Fruit fly (Drosophila melanogaster) whole organism, embryonic: Measurements from ENCODE around the gene mal.
A peak's percentile ranks its signal among the peaks of the same experiment; 100 is the strongest.

Experiments
- Bdp1 ChIP-seq: fragments of 200-800 bp; sonication (Bioruptor generic); optimal IDR thresholded peaks from 3 replicates; lab custom pipeline; 2016; ENCODE audit warnings: missing biosample characterization, missing genetic modification characterization
- CG10565 ChIP-seq: fragments of 200-800 bp; sonication (Bioruptor generic); optimal IDR thresholded peaks from 3 replicates; lab custom pipeline; 2016; ENCODE audit warnings: missing biosample characterization, mild to moderate bottlenecking, missing genetic modification characterization
- CG12155 ChIP-seq: fragments of 200-800 bp; sonication (Bioruptor generic); optimal IDR thresholded peaks from 3 replicates; lab custom pipeline; 2016; ENCODE audit warnings: missing biosample characterization, missing genetic modification characterization
- CG12659 ChIP-seq: fragments of 200-800 bp; sonication (Bioruptor generic); optimal IDR thresholded peaks from 3 replicates; lab custom pipeline; 2017; ENCODE audit warnings: mild to moderate bottlenecking, missing biosample characterization, missing genetic modification reagents, missing genetic modification characterization
- CG14667 ChIP-seq: fragments of 200-800 bp; sonication (Bioruptor generic); IDR thresholded peaks from 2 replicates; pipeline ENCODE4 v1.3.6; 2022; ENCODE audit warnings: missing biosample characterization, missing genetic modification characterization
- CG14710 ChIP-seq: fragments of 200-800 bp; sonication (Bioruptor generic); optimal IDR thresholded peaks from 3 replicates; lab custom pipeline; 2019; ENCODE audit warnings: missing biosample characterization, mild to moderate bottlenecking, missing genetic modification characterization, moderate library complexity
- CG15479 ChIP-seq: fragments of 200-800 bp; sonication (Bioruptor generic); optimal IDR thresholded peaks from 3 replicates; lab custom pipeline; 2019; ENCODE audit warnings: missing biosample characterization, mild to moderate bottlenecking, missing genetic modification characterization, moderate library complexity
- CG16863 ChIP-seq: fragments of 200-800 bp; sonication (Bioruptor generic); optimal IDR thresholded peaks from 3 replicates; lab custom pipeline; 2016; ENCODE audit warnings: missing biosample characterization, missing genetic modification characterization
- CG17802 ChIP-seq: fragments of 200-800 bp; sonication (Bioruptor generic); optimal IDR thresholded peaks from 2 replicates; lab custom pipeline; 2018; ENCODE audit warnings: missing biosample characterization, mild to moderate bottlenecking, missing genetic modification characterization, moderate library complexity
- CG1792 ChIP-seq: fragments of 200-800 bp; sonication (Bioruptor generic); optimal IDR thresholded peaks from 2 replicates; lab custom pipeline; 2016; ENCODE audit warnings: missing biosample characterization, missing genetic modification characterization
- CG18262 ChIP-seq: fragments of 200-800 bp; optimal IDR thresholded peaks from 3 replicates; lab custom pipeline; 2019; ENCODE audit warnings: missing biosample characterization, mild to moderate bottlenecking, missing genetic modification characterization, moderate library complexity
- CG2678 ChIP-seq: fragments of 200-800 bp; sonication (Bioruptor generic); optimal IDR thresholded peaks from 3 replicates; lab custom pipeline; 2019; ENCODE audit warnings: missing biosample characterization, mild to moderate bottlenecking, missing genetic modification characterization, moderate library complexity
- CG31388 ChIP-seq: fragments of 200-800 bp; sonication (Bioruptor generic); optimal IDR thresholded peaks from 2 replicates; lab custom pipeline; 2016; ENCODE audit warnings: missing biosample characterization, missing genetic modification characterization
- CG3847 ChIP-seq: fragments of 200-800 bp; sonication (Bioruptor generic); IDR thresholded peaks from 2 replicates; pipeline ENCODE4 v1.3.6; 2022; ENCODE audit warnings: missing biosample characterization, missing genetic modification characterization
- CG43689 ChIP-seq: fragments of 200-800 bp; sonication (Bioruptor generic); IDR thresholded peaks from 2 replicates; pipeline ENCODE4 v1.3.6; 2022; ENCODE audit warnings: missing biosample characterization, missing genetic modification characterization
- CG4854 ChIP-seq: fragments of 200-800 bp; sonication (Bioruptor generic); optimal IDR thresholded peaks from 2 replicates; lab custom pipeline; 2016; ENCODE audit warnings: missing biosample characterization, missing genetic modification characterization, inconsistent platforms
- CG6791 ChIP-seq: fragments of 200-800 bp; sonication (Bioruptor generic); IDR thresholded peaks from 3 replicates; pipeline ENCODE4 v1.3.6; 2022; ENCODE audit warnings: missing biosample characterization, missing genetic modification characterization; ENCODE audit not compliant: partially characterized antibody
- CG7786 ChIP-seq: fragments of 200-800 bp; sonication (Bioruptor generic); optimal IDR thresholded peaks from 2 replicates; lab custom pipeline; 2016; ENCODE audit warnings: missing biosample characterization, missing genetic modification characterization
- CG9437 ChIP-seq: fragments of 200-800 bp; sonication (Bioruptor generic); optimal IDR thresholded peaks from 2 replicates; lab custom pipeline; 2018; ENCODE audit warnings: missing biosample characterization, mild to moderate bottlenecking, missing genetic modification characterization
- Camta ChIP-seq: fragments of 200-800 bp; sonication (Bioruptor generic); optimal IDR thresholded peaks from 2 replicates; lab custom pipeline; 2016; ENCODE audit warnings: missing biosample characterization, missing genetic modification characterization
- Dfd ChIP-seq, 2 experiments: fragments of >200 bp; optimal IDR thresholded peaks; 2 replicates each; lab custom pipeline; 2017; ENCODE audit warnings: missing biosample characterization in 2 of 2, missing genetic modification characterization in 2 of 2
- E2f1 ChIP-seq: fragments of 200-800 bp; sonication (Bioruptor generic); IDR thresholded peaks from 2 replicates; pipeline ENCODE4 v1.3.6; 2022; ENCODE audit warnings: missing biosample characterization, missing genetic modification characterization
- Fer3 ChIP-seq: fragments of 200-800 bp; sonication (Bioruptor generic); optimal IDR thresholded peaks from 2 replicates; lab custom pipeline; 2018; ENCODE audit warnings: missing biosample characterization, mild to moderate bottlenecking, missing genetic modification characterization, moderate library complexity
- Gsc ChIP-seq: fragments of 200-800 bp; sonication (Bioruptor generic); IDR thresholded peaks from 2 replicates; pipeline ENCODE4 v1.3.6; 2022; ENCODE audit warnings: missing biosample characterization, missing genetic modification characterization
- HmgD ChIP-seq: fragments of 200-800 bp; sonication (Bioruptor generic); optimal IDR thresholded peaks from 3 replicates; lab custom pipeline; 2016; ENCODE audit warnings: missing biosample characterization, missing genetic modification characterization
- Nf-YA ChIP-seq: fragments of 200-800 bp; sonication (Bioruptor generic); IDR thresholded peaks from 2 replicates; pipeline ENCODE4 v1.3.6; 2022; ENCODE audit warnings: missing biosample characterization, missing genetic modification characterization
- Oli ChIP-seq: fragments of 200-800 bp; sonication (Bioruptor generic); optimal IDR thresholded peaks from 2 replicates; lab custom pipeline; 2018; ENCODE audit warnings: missing biosample characterization, mild to moderate bottlenecking, missing genetic modification characterization, moderate library complexity
- Optix ChIP-seq: fragments of 200-800 bp; sonication (Bioruptor generic); IDR thresholded peaks from 3 replicates; pipeline ENCODE4 v1.3.6; 2022; ENCODE audit warnings: missing biosample characterization, missing genetic modification characterization
- Tbp ChIP-seq: fragments of >200 bp; optimal IDR thresholded peaks from 2 replicates; lab custom pipeline; 2018; ENCODE audit warnings: missing biosample characterization, missing genetic modification characterization
- ac ChIP-seq: fragments of 200-800 bp; sonication (Bioruptor generic); optimal IDR thresholded peaks from 3 replicates; lab custom pipeline; 2017; ENCODE audit warnings: missing biosample characterization, mild to moderate bottlenecking, missing genetic modification characterization
- al ChIP-seq: fragments of 200-800 bp; sonication (Bioruptor generic); IDR thresholded peaks from 2 replicates; pipeline ENCODE4 v1.3.6; 2022; ENCODE audit warnings: missing biosample characterization, missing genetic modification characterization
- ase ChIP-seq: fragments of 200-800 bp; sonication (Bioruptor generic); IDR thresholded peaks from 3 replicates; pipeline ENCODE4 v1.3.6; 2022; ENCODE audit warnings: missing biosample characterization, missing genetic modification characterization
- az2 ChIP-seq: fragments of 200-800 bp; sonication (Bioruptor generic); optimal IDR thresholded peaks from 3 replicates; lab custom pipeline; 2016; ENCODE audit warnings: missing biosample characterization, missing genetic modification characterization
- caup ChIP-seq: fragments of 200-800 bp; sonication (Bioruptor generic); optimal IDR thresholded peaks from 3 replicates; lab custom pipeline; 2017; ENCODE audit warnings: missing biosample characterization, mild to moderate bottlenecking, missing genetic modification characterization, moderate library complexity; ENCODE audit not compliant: severe bottlenecking
- chn ChIP-seq: fragments of 200-800 bp; sonication (Bioruptor generic); optimal IDR thresholded peaks from 2 replicates; lab custom pipeline; 2016; ENCODE audit warnings: missing biosample characterization, missing genetic modification characterization
- ems ChIP-seq: fragments of 200-800 bp; sonication (Bioruptor generic); optimal IDR thresholded peaks from 3 replicates; lab custom pipeline; 2016; ENCODE audit warnings: missing biosample characterization, missing genetic modification characterization
- eve ChIP-seq, 2 experiments: fragments of >200 bp; optimal IDR thresholded peaks; 2 replicates each; lab custom pipeline; 2017; ENCODE audit warnings: missing biosample characterization in 2 of 2, missing genetic modification characterization in 2 of 2
- fd3F ChIP-seq: fragments of 200-800 bp; sonication (Bioruptor generic); optimal IDR thresholded peaks from 2 replicates; lab custom pipeline; 2018; ENCODE audit warnings: missing biosample characterization, mild to moderate bottlenecking, missing genetic modification characterization, moderate library complexity
- fru ChIP-seq: fragments of >200 bp; optimal IDR thresholded peaks from 2 replicates; lab custom pipeline; 2017
- gem ChIP-seq: fragments of 200-800 bp; sonication (Bioruptor generic); optimal IDR thresholded peaks from 2 replicates; lab custom pipeline; 2019; ENCODE audit warnings: missing biosample characterization, mild to moderate bottlenecking, missing genetic modification characterization, moderate library complexity
- grau ChIP-seq: fragments of 200-800 bp; optimal IDR thresholded peaks from 3 replicates; lab custom pipeline; 2019; ENCODE audit warnings: missing biosample characterization, mild to moderate bottlenecking, missing genetic modification characterization, moderate library complexity
- gro ChIP-seq: fragments of 200-800 bp; sonication (Bioruptor generic); optimal IDR thresholded peaks from 2 replicates; lab custom pipeline; 2016; ENCODE audit warnings: missing biosample characterization, missing genetic modification characterization
- her ChIP-seq: fragments of 200-800 bp; sonication (Bioruptor generic); optimal IDR thresholded peaks from 2 replicates; lab custom pipeline; 2016; ENCODE audit warnings: missing biosample characterization, missing genetic modification characterization
- jing ChIP-seq: fragments of 200-800 bp; sonication (Bioruptor generic); optimal IDR thresholded peaks from 2 replicates; lab custom pipeline; 2018; ENCODE audit warnings: missing biosample characterization, mild to moderate bottlenecking, missing genetic modification characterization
- lola ChIP-seq, 3 experiments: fragments of >200 bp in 2 of 3; fragments of 200-800 bp in 1 of 3; sonication (Bioruptor generic) in 1 of 3; optimal IDR thresholded peaks; 2 replicates each; lab custom pipeline; 2017 to 2019; ENCODE audit warnings: missing biosample characterization in 3 of 3, missing genetic modification characterization in 3 of 3, mild to moderate bottlenecking in 1 of 3, moderate library complexity in 1 of 3
- luna ChIP-seq: fragments of 200-800 bp; sonication (Bioruptor generic); optimal IDR thresholded peaks from 2 replicates; lab custom pipeline; 2016; ENCODE audit warnings: missing biosample characterization, missing genetic modification characterization
- pan ChIP-seq, 4 experiments: fragments of >200 bp in 3 of 4; fragments of 200-800 bp in 1 of 4; sonication (Bioruptor generic) in 1 of 4; optimal IDR thresholded peaks in 3 of 4; IDR thresholded peaks in 1 of 4; 2 replicates each; pipeline versions ENCODE4 v1.3.6 to Lab custom; 2017 to 2022; ENCODE audit warnings: missing biosample characterization in 2 of 4, missing genetic modification characterization in 2 of 4, mixed read lengths in 1 of 4
- pfk ChIP-seq: fragments of 200-800 bp; sonication (Bioruptor generic); optimal IDR thresholded peaks from 2 replicates; lab custom pipeline; 2018; ENCODE audit warnings: missing biosample characterization, mild to moderate bottlenecking, missing genetic modification characterization, moderate library complexity
- zen ChIP-seq: fragments of 200-800 bp; sonication (Bioruptor generic); optimal IDR thresholded peaks from 3 replicates; lab custom pipeline; 2018; ENCODE audit warnings: missing biosample characterization, mild to moderate bottlenecking, missing genetic modification characterization, moderate library complexity
- zfh1 ChIP-seq: fragments of 200-800 bp; sonication (Bioruptor generic); IDR thresholded peaks from 3 replicates; pipeline ENCODE4 v1.3.6; 2022; ENCODE audit warnings: missing biosample characterization, missing genetic modification characterization

The mal gene

dm6 chrX:20480382-20480781, 50.9 kb downstream of the mal start (continued):
- TF ChIP-seq CG14667 (GFP tag; lab: Robert Waterston, UW): 0 out of 2 replicates have a peak, but pooled peaks have one; percentile 10
- TF ChIP-seq CG12659: peak; percentile 51
- TF ChIP-seq pfk (GFP tag; lab: Kevin White, UChicago): no peak
- peak; percentile 49 for TF ChIP-seq HmgD
- peak; percentile 40 for TF ChIP-seq CG14710
- TF ChIP-seq lola (GFP tag; optimal IDR thresholded peaks at IDR 0.05; lab: Kevin White, UChicago): peak in 1 of 3 experiments; percentile 52
- peak; percentile 60 for TF ChIP-seq jing (GFP tag; lab: Kevin White, UChicago)
- TF ChIP-seq CG3847 (GFP tag; lab: Robert Waterston, UW): peak; percentile 45; the same call in 1 of the 2 replicates
- TF ChIP-seq Gsc (GFP tag; lab: Robert Waterston, UW): no peak
- no peak for TF ChIP-seq CG2678
- TF ChIP-seq eve (GFP tag; optimal IDR thresholded peaks at IDR 0.05; lab: Kevin White, UChicago): no peak
- no peak for TF ChIP-seq ase (GFP tag; lab: Robert Waterston, UW)
- peak; percentile 30 for TF ChIP-seq CG1792
- no peak for TF ChIP-seq Tbp
- TF ChIP-seq luna (GFP tag; lab: Kevin White, UChicago): peak; percentile 46
- peak; percentile 49 for TF ChIP-seq fd3F (GFP tag; lab: Kevin White, UChicago)
- peak; percentile 85 for TF ChIP-seq gem
- peak; percentile 79 for TF ChIP-seq CG7786
- TF ChIP-seq gro (GFP tag; lab: Kevin White, UChicago): peak; percentile 71
- TF ChIP-seq CG9437 (GFP tag; lab: Kevin White, UChicago): peak; percentile 54
- peak; percentile 71 for TF ChIP-seq grau
- TF ChIP-seq CG12155 (GFP tag; lab: Kevin White, UChicago): peak; percentile 63
- TF ChIP-seq Optix: peak; percentile 83
- peak; percentile 40 for TF ChIP-seq caup (GFP tag; lab: Kevin White, UChicago)
- TF ChIP-seq zen (tag; lab: Kevin White, UChicago): peak; percentile 63
- TF ChIP-seq Nf-YA (GFP tag; lab: Robert Waterston, UW): 0 out of 2 replicates have a peak, but pooled peaks have one; percentile 27
- TF ChIP-seq fru: no peak
- peak; percentile 69 for TF ChIP-seq Fer3 (tag; lab: Kevin White, UChicago)
- TF ChIP-seq CG4854 (GFP tag; lab: Kevin White, UChicago): peak; percentile 29
- peak; percentile 73 for TF ChIP-seq ems (GFP tag; lab: Kevin White, UChicago)
- TF ChIP-seq CG17802 (tag; lab: Kevin White, UChicago): peak; percentile 48
- TF ChIP-seq CG15479 (GFP tag; lab: Kevin White, UChicago): peak; percentile 4
- peak; percentile 65 for TF ChIP-seq E2f1
- TF ChIP-seq CG43689 (GFP tag; lab: Robert Waterston, UW): peak; percentile 20; the same call in 1 of the 2 replicates
- TF ChIP-seq CG31388 (GFP tag; lab: Kevin White, UChicago): peak; percentile 3
- peak; percentile 78 for TF ChIP-seq az2
- TF ChIP-seq Bdp1: peak; percentile 65
- TF ChIP-seq Oli (tag; lab: Kevin White, UChicago): peak; percentile 78
- peak; percentile 70 for TF ChIP-seq CG16863
- no peak for TF ChIP-seq pan (optimal IDR thresholded peaks at IDR 0.05; lab: Kevin White, UChicago)
- peak in 1 of 2 experiments; percentile 75 for TF ChIP-seq pan (GFP tag; optimal IDR thresholded peaks at IDR 0.05 in 1 of 2, IDR thresholded peaks at IDR 0.05 in 1 of 2)
- peak; percentile 35 for TF ChIP-seq CG10565 (GFP tag; lab: Kevin White, UChicago)
- no peak for TF ChIP-seq CG18262 (tag; lab: Kevin White, UChicago)
- no peak for TF ChIP-seq al (GFP tag; lab: Robert Waterston, UW)
- peak; percentile 13 for TF ChIP-seq ac
- no peak for TF ChIP-seq CG6791 (GFP tag; lab: Robert Waterston, UW)
- peak; percentile 76 for TF ChIP-seq chn (GFP tag; lab: Kevin White, UChicago)
- peak; percentile 72 for TF ChIP-seq Camta (GFP tag; lab: Kevin White, UChicago)
- peak; percentile 64; the same call in 1 of the 3 replicates for TF ChIP-seq zfh1 (GFP tag; lab: Robert Waterston, UW)
- TF ChIP-seq Dfd (GFP tag; optimal IDR thresholded peaks at IDR 0.05; lab: Kevin White, UChicago): no peak
- peak; percentile 65 for TF ChIP-seq her (GFP tag; lab: Kevin White, UChicago)
